Fruit fly (Drosophila melanogaster) whole organism, embryonic: ENCODE results near the gene Hex-t2.

Experiments used
- CG10147 ChIP-seq: fragments of 200-800 bp; sonication (Bioruptor generic); optimal IDR thresholded peaks from 2 replicates; lab custom pipeline; 2019; ENCODE audit warnings: missing biosample characterization, mild to moderate bottlenecking, missing genetic modification characterization, moderate library complexity
- CG10267 ChIP-seq: fragments of 200-800 bp; sonication (Bioruptor generic); optimal IDR thresholded peaks from 2 replicates; lab custom pipeline; 2018; ENCODE audit warnings: missing biosample characterization, mild to moderate bottlenecking, missing genetic modification characterization, moderate library complexity
- CG10366 ChIP-seq: fragments of 200-800 bp; sonication (Bioruptor generic); IDR thresholded peaks from 2 replicates; pipeline ENCODE4 v1.3.6; 2022; ENCODE audit warnings: missing biosample characterization, missing genetic modification characterization
- CG10654 ChIP-seq: fragments of 200-800 bp; sonication (Bioruptor generic); optimal IDR thresholded peaks from 2 replicates; lab custom pipeline; 2016; ENCODE audit warnings: missing biosample characterization, missing genetic modification characterization
- CG11085 ChIP-seq: fragments of 200-800 bp; sonication (Bioruptor generic); IDR thresholded peaks from 2 replicates; pipeline ENCODE4 v1.3.6; 2022; ENCODE audit warnings: missing biosample characterization, missing genetic modification characterization
- CG11456 ChIP-seq: fragments of 200-800 bp; sonication (Bioruptor generic); IDR thresholded peaks from 3 replicates; pipeline ENCODE4 v1.3.6; 2022; ENCODE audit warnings: missing biosample characterization, missing genetic modification characterization
- CG12155 ChIP-seq: fragments of 200-800 bp; sonication (Bioruptor generic); optimal IDR thresholded peaks from 3 replicates; lab custom pipeline; 2016; ENCODE audit warnings: missing biosample characterization, missing genetic modification characterization
- CG12659 ChIP-seq: fragments of 200-800 bp; sonication (Bioruptor generic); optimal IDR thresholded peaks from 3 replicates; lab custom pipeline; 2017; ENCODE audit warnings: mild to moderate bottlenecking, missing biosample characterization, missing genetic modification reagents, missing genetic modification characterization
- CG12744 ChIP-seq: fragments of 200-800 bp; sonication (Bioruptor generic); optimal IDR thresholded peaks from 2 replicates; lab custom pipeline; 2016; ENCODE audit warnings: missing biosample characterization, missing genetic modification characterization
- CG13424 ChIP-seq: fragments of 200-800 bp; sonication (Bioruptor generic); optimal IDR thresholded peaks from 2 replicates; lab custom pipeline; 2019; ENCODE audit warnings: missing biosample characterization, mild to moderate bottlenecking, missing genetic modification characterization, moderate library complexity
- CG14441 ChIP-seq: fragments of 200-800 bp; sonication (Bioruptor generic); IDR thresholded peaks from 2 replicates; pipeline ENCODE4 v1.3.6; 2022; ENCODE audit warnings: missing biosample characterization, missing genetic modification characterization
- CG15269 ChIP-seq: fragments of 200-800 bp; sonication (Bioruptor generic); optimal IDR thresholded peaks from 2 replicates; lab custom pipeline; 2018; ENCODE audit warnings: missing biosample characterization, mild to moderate bottlenecking, missing genetic modification characterization, moderate library complexity
- CG15479 ChIP-seq: fragments of 200-800 bp; sonication (Bioruptor generic); optimal IDR thresholded peaks from 3 replicates; lab custom pipeline; 2019; ENCODE audit warnings: missing biosample characterization, mild to moderate bottlenecking, missing genetic modification characterization, moderate library complexity
- CG1647 ChIP-seq: fragments of 200-800 bp; sonication (Bioruptor generic); optimal IDR thresholded peaks from 3 replicates; lab custom pipeline; 2016; ENCODE audit warnings: missing biosample characterization, missing genetic modification characterization
- CG18262 ChIP-seq: fragments of 200-800 bp; optimal IDR thresholded peaks from 3 replicates; lab custom pipeline; 2019; ENCODE audit warnings: missing biosample characterization, mild to moderate bottlenecking, missing genetic modification characterization, moderate library complexity
- CG2199 ChIP-seq: fragments of 200-800 bp; sonication (Bioruptor generic); IDR thresholded peaks from 3 replicates; pipeline ENCODE4 v1.3.6; 2022; ENCODE audit warnings: missing biosample characterization, missing genetic modification characterization
- CG31388 ChIP-seq: fragments of 200-800 bp; sonication (Bioruptor generic); optimal IDR thresholded peaks from 2 replicates; lab custom pipeline; 2016; ENCODE audit warnings: missing biosample characterization, missing genetic modification characterization
- CG4282 ChIP-seq: fragments of 200-800 bp; sonication (Bioruptor generic); optimal IDR thresholded peaks from 2 replicates; lab custom pipeline; 2016; ENCODE audit warnings: missing biosample characterization, missing genetic modification characterization
- CG4424 ChIP-seq: fragments of 200-800 bp; sonication (Bioruptor generic); optimal IDR thresholded peaks from 3 replicates; lab custom pipeline; 2016; ENCODE audit warnings: missing biosample characterization, missing genetic modification characterization
- CG5180 ChIP-seq: fragments of 200-800 bp; sonication (Bioruptor generic); optimal IDR thresholded peaks from 3 replicates; lab custom pipeline; 2017; ENCODE audit warnings: missing biosample characterization, missing genetic modification characterization, mild to moderate bottlenecking, moderate library complexity, missing genetic modification reagents
- CG5245 ChIP-seq: fragments of 200-800 bp; sonication (Bioruptor generic); optimal IDR thresholded peaks from 3 replicates; lab custom pipeline; 2016; ENCODE audit warnings: missing biosample characterization, missing genetic modification characterization
- CG5953 ChIP-seq: fragments of 200-800 bp; sonication (Bioruptor generic); IDR thresholded peaks from 2 replicates; pipeline ENCODE4 v1.3.6; 2022; ENCODE audit warnings: missing biosample characterization, missing genetic modification characterization
- CG6654 ChIP-seq: fragments of 200-800 bp; sonication (Bioruptor generic); optimal IDR thresholded peaks from 2 replicates; lab custom pipeline; 2017; ENCODE audit warnings: missing biosample characterization, mild to moderate bottlenecking, missing genetic modification characterization
- CG6689 ChIP-seq: fragments of 200-800 bp; sonication (Bioruptor generic); IDR thresholded peaks from 2 replicates; pipeline ENCODE4 v1.3.6; 2022; ENCODE audit warnings: missing biosample characterization, missing genetic modification characterization
- CG6813 ChIP-seq: fragments of 200-800 bp; sonication (Bioruptor generic); optimal IDR thresholded peaks from 2 replicates; lab custom pipeline; 2017; ENCODE audit warnings: missing biosample characterization, missing genetic modification characterization, mild to moderate bottlenecking, moderate library complexity, missing genetic modification reagents
- CG7745 ChIP-seq: fragments of 200-800 bp; sonication (Bioruptor generic); optimal IDR thresholded peaks from 2 replicates; lab custom pipeline; 2018; ENCODE audit warnings: missing biosample characterization, mild to moderate bottlenecking, missing genetic modification characterization, moderate library complexity
- CG9727 ChIP-seq: fragments of 200-800 bp; sonication (Bioruptor generic); optimal IDR thresholded peaks from 3 replicates; lab custom pipeline; 2017; ENCODE audit warnings: missing biosample characterization, mild to moderate bottlenecking, missing genetic modification characterization
- Fer3 ChIP-seq: fragments of 200-800 bp; sonication (Bioruptor generic); optimal IDR thresholded peaks from 2 replicates; lab custom pipeline; 2018; ENCODE audit warnings: missing biosample characterization, mild to moderate bottlenecking, missing genetic modification characterization, moderate library complexity
- MTF-1 ChIP-seq: fragments of 200-800 bp; sonication (Bioruptor generic); optimal IDR thresholded peaks from 2 replicates; lab custom pipeline; 2018; ENCODE audit warnings: missing biosample characterization, mild to moderate bottlenecking, missing genetic modification characterization, borderline replicate concordance
- Ptx1 ChIP-seq: fragments of 200-800 bp; sonication (Bioruptor generic); IDR thresholded peaks from 2 replicates; pipeline ENCODE4 v1.3.6; 2022; ENCODE audit warnings: missing biosample characterization, missing genetic modification characterization
- Rx ChIP-seq: fragments of 200-800 bp; sonication (Bioruptor generic); IDR thresholded peaks from 2 replicates; pipeline ENCODE4 v1.3.6; 2022; ENCODE audit warnings: missing biosample characterization, missing genetic modification characterization
- TFAM ChIP-seq: fragments of 200-800 bp; sonication (Bioruptor generic); optimal IDR thresholded peaks from 2 replicates; lab custom pipeline; 2017; ENCODE audit warnings: missing biosample characterization, missing genetic modification characterization, inconsistent platforms
- ap ChIP-seq: fragments of 200-800 bp; sonication (Bioruptor generic); IDR thresholded peaks from 2 replicates; pipeline ENCODE4 v1.3.6; 2022; ENCODE audit warnings: missing biosample characterization, missing genetic modification characterization
- bcd ChIP-seq: fragments of 200-800 bp; sonication (Bioruptor generic); optimal IDR thresholded peaks from 2 replicates; lab custom pipeline; 2017; ENCODE audit warnings: missing biosample characterization, mild to moderate bottlenecking, missing genetic modification characterization
- croc ChIP-seq: fragments of 200-800 bp; sonication (Bioruptor generic); conservative IDR thresholded peaks from 3 replicates; pipeline ENCODE4 v1.3.6; 2022; ENCODE audit warnings: missing biosample characterization, missing genetic modification characterization
- dati ChIP-seq: fragments of 200-800 bp; sonication (Bioruptor generic); IDR thresholded peaks from 2 replicates; pipeline ENCODE4 v1.3.6; 2022; ENCODE audit warnings: missing biosample characterization, missing genetic modification characterization
- fd3F ChIP-seq: fragments of 200-800 bp; sonication (Bioruptor generic); optimal IDR thresholded peaks from 2 replicates; lab custom pipeline; 2018; ENCODE audit warnings: missing biosample characterization, mild to moderate bottlenecking, missing genetic modification characterization, moderate library complexity
- grau ChIP-seq: fragments of 200-800 bp; optimal IDR thresholded peaks from 3 replicates; lab custom pipeline; 2019; ENCODE audit warnings: missing biosample characterization, mild to moderate bottlenecking, missing genetic modification characterization, moderate library complexity
- lmd ChIP-seq: fragments of 200-800 bp; sonication (Bioruptor generic); IDR thresholded peaks from 2 replicates; pipeline ENCODE4 v1.3.6; 2022; ENCODE audit warnings: missing biosample characterization, missing genetic modification characterization
- nmo ChIP-seq: fragments of 200-800 bp; sonication (Bioruptor generic); optimal IDR thresholded peaks from 2 replicates; lab custom pipeline; 2018; ENCODE audit warnings: missing biosample characterization, mild to moderate bottlenecking, missing genetic modification characterization, moderate library complexity
- oc ChIP-seq: fragments of 200-800 bp; sonication (Bioruptor generic); optimal IDR thresholded peaks from 2 replicates; lab custom pipeline; 2018; ENCODE audit warnings: missing biosample characterization, mild to moderate bottlenecking, missing genetic modification characterization, moderate library complexity
- row ChIP-seq: fragments of 200-800 bp; sonication (Bioruptor generic); IDR thresholded peaks from 3 replicates; pipeline ENCODE4 v1.3.6; 2022; ENCODE audit warnings: missing biosample characterization, missing genetic modification characterization
- scrt ChIP-seq: fragments of 200-800 bp; sonication (Bioruptor generic); optimal IDR thresholded peaks from 2 replicates; lab custom pipeline; 2018; ENCODE audit warnings: missing biosample characterization, mild to moderate bottlenecking, missing genetic modification characterization, moderate library complexity
- sens-2 ChIP-seq: fragments of 200-800 bp; sonication (Bioruptor generic); IDR thresholded peaks from 2 replicates; pipeline ENCODE4 v1.3.6; 2022; ENCODE audit warnings: missing biosample characterization, missing genetic modification characterization
- seq ChIP-seq: fragments of 200-800 bp; sonication (Bioruptor generic); IDR thresholded peaks from 2 replicates; pipeline ENCODE4 v1.3.6; 2022; ENCODE audit warnings: missing biosample characterization, missing genetic modification characterization
- so ChIP-seq: fragments of 200-800 bp; sonication (Bioruptor generic); IDR thresholded peaks from 3 replicates; pipeline ENCODE4 v1.3.6; 2022; ENCODE audit warnings: missing biosample characterization, missing genetic modification characterization
- unc-4 ChIP-seq: fragments of 200-800 bp; sonication (Bioruptor generic); IDR thresholded peaks from 2 replicates; pipeline ENCODE4 v1.3.6; 2022; ENCODE audit warnings: missing biosample characterization, missing genetic modification characterization; ENCODE audit not compliant: partially characterized antibody
- unpg ChIP-seq: fragments of 200-800 bp; sonication (Bioruptor generic); optimal IDR thresholded peaks from 3 replicates; lab custom pipeline; 2018; ENCODE audit warnings: missing biosample characterization, mild to moderate bottlenecking, missing genetic modification characterization, moderate library complexity
- vfl ChIP-seq: fragments of 200-800 bp; sonication (Bioruptor generic); optimal IDR thresholded peaks from 2 replicates; lab custom pipeline; 2016; ENCODE audit warnings: missing biosample characterization, missing genetic modification characterization
- zfh1 ChIP-seq: fragments of 200-800 bp; sonication (Bioruptor generic); IDR thresholded peaks from 3 replicates; pipeline ENCODE4 v1.3.6; 2022; ENCODE audit warnings: missing biosample characterization, missing genetic modification characterization

Hex-t2 gene

dm6 chr3R:26443875-26444511 is 6.5 kb upstream of the Hex-t2 start (continued):
- TF ChIP-seq ap (GFP tag; lab: Robert Waterston, UW) (no peak), CG6689 (peak; percentile 65), dati (GFP tag; lab: Robert Waterston, UW) (no peak), CG5180 (GFP tag; lab: Kevin White, UChicago) (peak; percentile 32), seq (GFP tag; lab: Robert Waterston, UW) (0 out of 2 replicates have a peak, but pooled peaks have one; percentile 17), CG5953 (GFP tag; lab: Robert Waterston, UW) (no peak), CG15269 (peak; percentile 18), CG6813 (GFP tag; lab: Kevin White, UChicago) (peak; percentile 20), bcd (peak; percentile 59), Ptx1 (GFP tag; lab: Robert Waterston, UW) (peak; percentile 73), Rx (GFP tag; lab: Robert Waterston, UW) (0 out of 2 replicates have a peak, but pooled peaks have one; percentile 8), croc (GFP tag; lab: Robert Waterston, UW) (peak; percentile 44; the same call in 2 of the 3 replicates), zfh1 (peak; percentile 59; the same call in 2 of the 3 replicates), unpg (GFP tag; lab: Kevin White, UChicago) (peak; percentile 64), CG4424 (GFP tag; lab: Kevin White, UChicago) (peak; percentile 72), nmo (GFP tag; lab: Kevin White, UChicago) (peak; percentile 89), CG4282 (GFP tag; lab: Kevin White, UChicago) (no peak), CG15479 (GFP tag; lab: Kevin White, UChicago) (no peak), row (GFP tag; lab: Robert Waterston, UW) (peak; percentile 52; the same call in 1 of the 3 replicates), CG10654 (GFP tag; lab: Kevin White, UChicago) (peak; percentile 19), so (GFP tag; lab: Robert Waterston, UW) (0 out of 3 replicates have a peak, but pooled peaks have one; percentile 34), CG13424 (tag; lab: Kevin White, UChicago) (peak; percentile 53), CG18262 (peak; percentile 83), CG10366 (GFP tag; lab: Robert Waterston, UW) (no peak), CG2199 (no peak), CG14441 (peak; percentile 59), TFAM (GFP tag; lab: Kevin White, UChicago) (no peak), lmd (peak; percentile 53), CG7745 (no peak), CG10147 (peak; percentile 60), oc (tag; lab: Kevin White, UChicago) (no peak), CG1647 (no peak), Fer3 (peak; percentile 49), grau (no peak), CG11085 (GFP tag; lab: Robert Waterston, UW) (no peak), CG12744 (no peak), scrt (GFP tag; lab: Kevin White, UChicago) (no peak), CG31388 (GFP tag; lab: Kevin White, UChicago) (no peak), CG11456 (GFP tag; lab: Robert Waterston, UW) (peak; percentile 51; the same call in 1 of the 3 replicates), unc-4 (GFP tag; lab: Robert Waterston, UW) (no peak), CG10267 (tag; lab: Kevin White, UChicago) (peak; percentile 67), CG12659 (peak; percentile 41), CG9727 (GFP tag; lab: Kevin White, UChicago) (peak; percentile 45), sens-2 (no peak), MTF-1 (GFP tag; lab: Kevin White, UChicago) (no peak), CG6654 (GFP tag; lab: Kevin White, UChicago) (peak; percentile 41), fd3F (no peak), CG12155 (no peak), vfl (GFP tag; lab: Kevin White, UChicago) (no peak), CG5245 (GFP tag; lab: Kevin White, UChicago) (peak; percentile 29)
